Worm (Caenorhabditis elegans) whole organism, late embryonic: Measurements from ENCODE around the gene rpn-6.1.

Source experiments
- C08G9.2 ChIP-seq: sonication (generic microtip); optimal IDR thresholded peaks from 2 replicates; lab custom pipeline; 2016; ENCODE audit warnings: mild to moderate bottlenecking, missing genetic modification characterization, moderate library complexity, missing compliant biosample characterization
- F13H6.1 ChIP-seq: sonication (generic microtip); optimal IDR thresholded peaks from 2 replicates; lab custom pipeline; 2016; ENCODE audit warnings: missing genetic modification characterization, missing compliant biosample characterization
- ahr-1 ChIP-seq: sonication (generic microtip); optimal IDR thresholded peaks from 2 replicates; lab custom pipeline; 2016; ENCODE audit warnings: missing genetic modification characterization, missing compliant biosample characterization
- ceh-14 ChIP-seq: sonication (generic microtip); optimal IDR thresholded peaks from 2 replicates; lab custom pipeline; 2016; ENCODE audit warnings: missing genotype, missing genetic modification characterization, missing compliant biosample characterization
- ceh-30 ChIP-seq: fragments of 150-350 bp; optimal IDR thresholded peaks from 2 replicates; lab custom pipeline; 2014; ENCODE audit warnings: missing biosample characterization, missing genetic modification characterization
- ceh-34 ChIP-seq: sonication (generic microtip); optimal IDR thresholded peaks from 2 replicates; lab custom pipeline; 2016; ENCODE audit warnings: mild to moderate bottlenecking, missing genetic modification characterization, missing compliant biosample characterization
- dmd-4 ChIP-seq: sonication (generic microtip); optimal IDR thresholded peaks from 2 replicates; lab custom pipeline; 2016; ENCODE audit warnings: borderline replicate concordance, missing genetic modification characterization, missing compliant biosample characterization
- elt-2 ChIP-seq: sonication (generic microtip); optimal IDR thresholded peaks from 2 replicates; lab custom pipeline; 2016; ENCODE audit warnings: missing genetic modification reagents, missing genetic modification characterization, missing compliant biosample characterization
- fax-1 ChIP-seq: sonication (generic microtip); optimal IDR thresholded peaks from 2 replicates; lab custom pipeline; 2016; ENCODE audit warnings: missing genotype, missing genetic modification characterization, missing compliant biosample characterization
- fkh-10 ChIP-seq: fragments of 150-350 bp; optimal IDR thresholded peaks from 2 replicates; lab custom pipeline; 2014; ENCODE audit warnings: missing biosample characterization, missing genetic modification reagents, missing genetic modification characterization
- hlh-13 ChIP-seq: fragments of 200-800 bp; sonication (Bioruptor generic); optimal IDR thresholded peaks from 2 replicates; lab custom pipeline; 2018; ENCODE audit warnings: mild to moderate bottlenecking, missing genetic modification characterization, missing compliant biosample characterization
- pha-4 ChIP-seq: fragments of 150-350 bp; optimal IDR thresholded peaks from 2 replicates; lab custom pipeline; 2018; ENCODE audit warnings: missing biosample characterization, missing genetic modification reagents, missing genetic modification characterization
- pqm-1 ChIP-seq: sonication (generic microtip); optimal IDR thresholded peaks from 2 replicates; lab custom pipeline; 2016; ENCODE audit warnings: missing genetic modification characterization, missing compliant biosample characterization
- ttx-3 ChIP-seq: sonication (generic microtip); optimal IDR thresholded peaks from 2 replicates; lab custom pipeline; 2016; ENCODE audit warnings: missing genetic modification reagents, missing genetic modification characterization, missing compliant biosample characterization

DNA sequence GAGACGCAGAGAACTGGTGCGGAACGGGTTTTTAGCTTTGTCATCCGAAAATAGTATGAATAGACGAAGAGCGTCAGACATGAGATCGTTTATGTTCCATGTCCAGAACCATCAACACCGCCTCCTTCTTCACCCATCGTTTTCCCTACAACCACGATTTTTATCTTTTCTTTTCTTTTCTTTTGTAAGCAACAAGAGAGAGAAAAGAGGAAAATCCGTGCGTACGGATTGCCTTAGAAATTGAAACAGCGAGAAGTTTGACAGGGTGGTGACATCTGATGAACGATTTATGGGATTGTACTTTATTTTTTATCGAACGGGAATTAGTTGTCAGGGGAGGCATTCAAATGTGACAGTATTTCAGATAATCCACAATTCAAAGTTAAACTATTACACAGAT lies 16.1 kb downstream of the rpn-6.1 start, which contains the start of gene abu-13:
- no peak for TF ChIP-seq ttx-3
- TF ChIP-seq fax-1 (tag; lab: Kevin White, UChicago) = no peak
- TF ChIP-seq fkh-10 (GFP tag; lab: Kevin White, UChicago) = no peak
- TF ChIP-seq ahr-1 (tag; lab: Kevin White, UChicago) = no peak
- TF ChIP-seq pha-4 (tag; lab: Kevin White, UChicago) = no peak
- no peak for TF ChIP-seq F13H6.1 (tag; lab: Kevin White, UChicago)
- TF ChIP-seq ceh-30 (tag; lab: Kevin White, UChicago) = no peak
- no peak for TF ChIP-seq ceh-14 (tag; lab: Kevin White, UChicago)
- no peak for TF ChIP-seq elt-2 (tag; lab: Kevin White, UChicago)
- TF ChIP-seq C08G9.2 = no peak
- no peak for TF ChIP-seq hlh-13 (GFP tag; lab: Kevin White, UChicago)
- no peak for TF ChIP-seq pqm-1 (tag; lab: Kevin White, UChicago)
- no peak for TF ChIP-seq dmd-4 (tag; lab: Kevin White, UChicago)
- no peak for TF ChIP-seq ceh-34 (tag; lab: Kevin White, UChicago)
